Worm (Caenorhabditis elegans) whole organism, L4 larva: ENCODE measurements around the gene srh-28.

Experiments used
- fos-1 ChIP-seq: fragments of 150-350 bp; optimal IDR thresholded peaks from 2 replicates; lab custom pipeline; 2014; ENCODE audit warnings: missing biosample characterization, missing genetic modification characterization
- lsy-2 ChIP-seq, 2 experiments: fragments of 150-350 bp in 1 of 2; sonication (generic microtip) in 1 of 2; optimal IDR thresholded peaks; 2 replicates each; lab custom pipeline; 2014 to 2017; ENCODE audit warnings: missing biosample characterization in 2 of 2, missing genetic modification characterization in 2 of 2
- mdl-1 ChIP-seq, 2 experiments: fragments of 150-350 bp in 1 of 2; sonication (generic microtip) in 1 of 2; optimal IDR thresholded peaks; 2 replicates each; lab custom pipeline; 2014 to 2017; ENCODE audit warnings: missing biosample characterization in 2 of 2, missing genetic modification characterization in 2 of 2
- nhr-25 ChIP-seq: sonication (generic microtip); optimal IDR thresholded peaks from 2 replicates; lab custom pipeline; 2017; ENCODE audit warnings: missing genetic modification characterization, mild to moderate bottlenecking, missing compliant biosample characterization, antibody characterized with exemption, moderate library complexity, borderline replicate concordance; ENCODE audit not compliant: insufficient read depth
- ztf-11 ChIP-seq: fragments of 150-350 bp; optimal IDR thresholded peaks from 2 replicates; lab custom pipeline; 2014; ENCODE audit warnings: missing biosample characterization, missing genetic modification characterization

ce11 chrV:6819812-6820211 is 44.2 kb upstream of the srh-28 start, which contains the start of gene dmsr-13:
- TF ChIP-seq lsy-2 (tag; optimal IDR thresholded peaks at IDR 0.05; lab: Kevin White, UChicago): no peak
- no peak for TF ChIP-seq nhr-25
- no peak for TF ChIP-seq ztf-11 (tag; lab: Kevin White, UChicago)
- TF ChIP-seq mdl-1 (tag; optimal IDR thresholded peaks at IDR 0.05; lab: Kevin White, UChicago): no peak
- TF ChIP-seq fos-1 (tag; lab: Kevin White, UChicago): no peak
